Fruit fly (Drosophila melanogaster) whole organism, embryonic: ENCODE measurements around the gene Edg91.
A peak's percentile ranks its signal among the peaks of the same experiment; 100 is the strongest.

Experiments used
- Antp ChIP-seq: fragments of 200-800 bp; sonication (Bioruptor generic); optimal IDR thresholded peaks from 3 replicates; lab custom pipeline; 2016; ENCODE audit warnings: missing biosample characterization, missing genetic modification characterization
- Asciz ChIP-seq: fragments of 200-800 bp; sonication (Bioruptor generic); optimal IDR thresholded peaks from 2 replicates; lab custom pipeline; 2017; ENCODE audit warnings: missing biosample characterization, mild to moderate bottlenecking, missing genetic modification characterization, missing genetic modification reagents
- Awh ChIP-seq: fragments of 200-800 bp; sonication (Bioruptor generic); IDR thresholded peaks from 2 replicates; pipeline ENCODE4, ENCODE4 v1.3.6; 2022; ENCODE audit warnings: missing biosample characterization, missing genetic modification characterization
- CG10147 ChIP-seq: fragments of 200-800 bp; sonication (Bioruptor generic); optimal IDR thresholded peaks from 2 replicates; lab custom pipeline; 2019; ENCODE audit warnings: missing biosample characterization, mild to moderate bottlenecking, missing genetic modification characterization, moderate library complexity
- CG11504 ChIP-seq: fragments of 200-800 bp; sonication (Bioruptor generic); optimal IDR thresholded peaks from 3 replicates; lab custom pipeline; 2019; ENCODE audit warnings: missing biosample characterization, mild to moderate bottlenecking, missing genetic modification characterization, moderate library complexity
- CG11696 ChIP-seq: fragments of 200-800 bp; sonication (Bioruptor generic); IDR thresholded peaks from 2 replicates; pipeline ENCODE4 v1.3.6; 2022; ENCODE audit warnings: missing biosample characterization, missing genetic modification characterization
- CG14050 ChIP-seq: fragments of 200-800 bp; sonication (Bioruptor generic); IDR thresholded peaks from 3 replicates; pipeline ENCODE4 v1.3.6; 2022; ENCODE audit warnings: missing biosample characterization, missing genetic modification characterization
- CG15269 ChIP-seq: fragments of 200-800 bp; sonication (Bioruptor generic); optimal IDR thresholded peaks from 2 replicates; lab custom pipeline; 2018; ENCODE audit warnings: missing biosample characterization, mild to moderate bottlenecking, missing genetic modification characterization, moderate library complexity
- CG1603 ChIP-seq: fragments of 200-800 bp; sonication (Bioruptor generic); optimal IDR thresholded peaks from 2 replicates; lab custom pipeline; 2019; ENCODE audit warnings: missing biosample characterization, mild to moderate bottlenecking, missing genetic modification characterization, moderate library complexity
- CG16813 ChIP-seq: fragments of 200-800 bp; sonication (Bioruptor generic); IDR thresholded peaks from 3 replicates; pipeline ENCODE4 v1.3.6; 2022; ENCODE audit warnings: missing biosample characterization, missing genetic modification characterization; ENCODE audit not compliant: partially characterized antibody
- CG18764 ChIP-seq: fragments of 200-800 bp; sonication (Bioruptor generic); optimal IDR thresholded peaks from 3 replicates; lab custom pipeline; 2016; ENCODE audit warnings: missing biosample characterization, missing genetic modification characterization
- CG2199 ChIP-seq: fragments of 200-800 bp; sonication (Bioruptor generic); IDR thresholded peaks from 3 replicates; pipeline ENCODE4 v1.3.6; 2022; ENCODE audit warnings: missing biosample characterization, missing genetic modification characterization
- CG2678 ChIP-seq: fragments of 200-800 bp; sonication (Bioruptor generic); optimal IDR thresholded peaks from 3 replicates; lab custom pipeline; 2019; ENCODE audit warnings: missing biosample characterization, mild to moderate bottlenecking, missing genetic modification characterization, moderate library complexity
- CG34224 ChIP-seq: fragments of 200-800 bp; sonication (Bioruptor generic); IDR thresholded peaks from 3 replicates; pipeline ENCODE4 v1.3.6; 2022; ENCODE audit warnings: missing biosample characterization, missing genetic modification characterization; ENCODE audit not compliant: partially characterized antibody
- CG4617 ChIP-seq: fragments of 200-800 bp; sonication (Bioruptor generic); optimal IDR thresholded peaks from 3 replicates; lab custom pipeline; 2016; ENCODE audit warnings: missing biosample characterization, missing genetic modification characterization, borderline replicate concordance
- CG6854 ChIP-seq: fragments of 200-800 bp; sonication (Bioruptor generic); optimal IDR thresholded peaks from 3 replicates; lab custom pipeline; 2017; ENCODE audit warnings: missing biosample characterization, mild to moderate bottlenecking, missing genetic modification characterization
- CG8765 ChIP-seq: fragments of 200-800 bp; sonication (Bioruptor generic); IDR thresholded peaks from 2 replicates; pipeline ENCODE4 v1.3.6; 2022; ENCODE audit warnings: missing biosample characterization, missing genetic modification characterization
- CG9876 ChIP-seq: fragments of 200-800 bp; sonication (Bioruptor generic); optimal IDR thresholded peaks from 2 replicates; lab custom pipeline; 2016; ENCODE audit warnings: missing biosample characterization, missing genetic modification characterization
- CTCF ChIP-seq: fragments of 200-800 bp; sonication (Bioruptor generic); optimal IDR thresholded peaks from 2 replicates; lab custom pipeline; 2017; ENCODE audit warnings: missing biosample characterization, mild to moderate bottlenecking, missing genetic modification characterization, moderate library complexity
- Chrac-16 ChIP-seq: fragments of 200-800 bp; sonication (Bioruptor generic); optimal IDR thresholded peaks from 3 replicates; lab custom pipeline; 2016; ENCODE audit warnings: missing biosample characterization, missing genetic modification characterization
- GATAe ChIP-seq: fragments of 200-800 bp; sonication (Bioruptor generic); conservative IDR thresholded peaks from 2 replicates; pipeline ENCODE4 v1.3.6; 2022; ENCODE audit warnings: missing biosample characterization, missing genetic modification characterization
- H2.0 ChIP-seq: fragments of 200-800 bp; sonication (Bioruptor generic); IDR thresholded peaks from 2 replicates; pipeline ENCODE4 v1.3.6; 2022; ENCODE audit warnings: missing biosample characterization, missing genetic modification characterization
- Pdp1 ChIP-seq, 2 experiments: fragments of 200-800 bp; sonication (Bioruptor generic); optimal IDR thresholded peaks; 3 replicates each; lab custom pipeline; 2016; ENCODE audit warnings: missing biosample characterization in 2 of 2, missing genetic modification characterization in 2 of 2, mild to moderate bottlenecking in 1 of 2, moderate library complexity in 1 of 2
- Rx ChIP-seq: fragments of 200-800 bp; sonication (Bioruptor generic); IDR thresholded peaks from 2 replicates; pipeline ENCODE4 v1.3.6; 2022; ENCODE audit warnings: missing biosample characterization, missing genetic modification characterization
- Side ChIP-seq: fragments of 200-800 bp; sonication (Bioruptor generic); optimal IDR thresholded peaks from 2 replicates; lab custom pipeline; 2016; ENCODE audit warnings: missing biosample characterization, missing genetic modification characterization
- Sry-δ ChIP-seq: fragments of 200-800 bp; sonication (Bioruptor generic); optimal IDR thresholded peaks from 2 replicates; lab custom pipeline; 2016; ENCODE audit warnings: missing biosample characterization, missing genetic modification characterization
- ara ChIP-seq: fragments of 200-800 bp; sonication (Bioruptor generic); IDR thresholded peaks from 2 replicates; pipeline ENCODE4 v1.3.6; 2022; ENCODE audit warnings: missing biosample characterization, missing genetic modification characterization
- bowl ChIP-seq: fragments of 200-800 bp; sonication (Bioruptor generic); IDR thresholded peaks from 2 replicates; pipeline ENCODE4 v1.3.6; 2022; ENCODE audit warnings: missing biosample characterization, missing genetic modification characterization
- bsh ChIP-seq, 2 experiments: fragments of 200-800 bp; sonication (Bioruptor generic); optimal IDR thresholded peaks; 2 replicates each; lab custom pipeline; 2017 to 2018; ENCODE audit warnings: mild to moderate bottlenecking in 2 of 2, missing biosample characterization in 2 of 2, missing genetic modification characterization in 2 of 2, moderate library complexity in 1 of 2
- cas ChIP-seq: fragments of 200-800 bp; sonication (Bioruptor generic); IDR thresholded peaks from 2 replicates; pipeline ENCODE4 v1.3.6; 2022; ENCODE audit warnings: missing biosample characterization, missing genetic modification characterization
- chinmo ChIP-seq: fragments of 200-800 bp; sonication (Bioruptor generic); IDR thresholded peaks from 4 replicates; pipeline ENCODE4 v1.3.6; 2022; ENCODE audit warnings: missing biosample characterization, missing genetic modification characterization; ENCODE audit not compliant: partially characterized antibody
- chn ChIP-seq: fragments of 200-800 bp; sonication (Bioruptor generic); optimal IDR thresholded peaks from 2 replicates; lab custom pipeline; 2016; ENCODE audit warnings: missing biosample characterization, missing genetic modification characterization
- danr ChIP-seq: fragments of 200-800 bp; sonication (Bioruptor generic); IDR thresholded peaks from 2 replicates; pipeline ENCODE4 v1.3.6; 2022; ENCODE audit warnings: missing biosample characterization, missing genetic modification characterization
- en ChIP-seq: fragments of 200-800 bp; sonication (Bioruptor generic); optimal IDR thresholded peaks from 2 replicates; lab custom pipeline; 2016; ENCODE audit warnings: missing biosample characterization, missing genetic modification characterization
- eve ChIP-seq, 2 experiments: fragments of >200 bp; optimal IDR thresholded peaks; 2 replicates each; lab custom pipeline; 2017; ENCODE audit warnings: missing biosample characterization in 2 of 2, missing genetic modification characterization in 2 of 2
- ftz-f1 ChIP-seq: fragments of 200-800 bp; sonication (Bioruptor generic); optimal IDR thresholded peaks from 2 replicates; lab custom pipeline; 2016; ENCODE audit warnings: missing biosample characterization, missing genetic modification characterization
- gt ChIP-seq: fragments of 200-800 bp; sonication (Bioruptor generic); IDR thresholded peaks from 2 replicates; pipeline ENCODE4 v1.3.6; 2022; ENCODE audit warnings: missing biosample characterization, missing genetic modification characterization
- klu ChIP-seq: fragments of 200-800 bp; sonication (Bioruptor generic); IDR thresholded peaks from 2 replicates; pipeline ENCODE4 v1.3.6; 2022; ENCODE audit warnings: missing biosample characterization, missing genetic modification characterization
- lov ChIP-seq, 2 experiments: fragments of 200-800 bp in 1 of 2; fragments of >200 bp in 1 of 2; sonication (Bioruptor generic) in 1 of 2; IDR thresholded peaks in 1 of 2; optimal IDR thresholded peaks in 1 of 2; 2 replicates in 1 of 2; 3 replicates in 1 of 2; pipeline versions ENCODE4 v1.3.6 to Lab custom; 2017 to 2022; ENCODE audit warnings: missing biosample characterization in 1 of 2, missing genetic modification characterization in 1 of 2
- nom ChIP-seq: fragments of 200-800 bp; sonication (Bioruptor generic); optimal IDR thresholded peaks from 2 replicates; lab custom pipeline; 2017; ENCODE audit warnings: missing biosample characterization, missing genetic modification characterization, mild to moderate bottlenecking, moderate library complexity, missing genetic modification reagents
- oc ChIP-seq: fragments of 200-800 bp; sonication (Bioruptor generic); optimal IDR thresholded peaks from 2 replicates; lab custom pipeline; 2018; ENCODE audit warnings: missing biosample characterization, mild to moderate bottlenecking, missing genetic modification characterization, moderate library complexity
- pan ChIP-seq, 4 experiments: fragments of >200 bp in 3 of 4; fragments of 200-800 bp in 1 of 4; sonication (Bioruptor generic) in 1 of 4; optimal IDR thresholded peaks in 3 of 4; IDR thresholded peaks in 1 of 4; 2 replicates each; pipeline versions ENCODE4 v1.3.6 to Lab custom; 2017 to 2022; ENCODE audit warnings: missing biosample characterization in 2 of 4, missing genetic modification characterization in 2 of 4, mixed read lengths in 1 of 4
- slou ChIP-seq: fragments of 200-800 bp; sonication (Bioruptor generic); optimal IDR thresholded peaks from 3 replicates; lab custom pipeline; 2016; ENCODE audit warnings: missing biosample characterization, missing genetic modification characterization
- so ChIP-seq: fragments of 200-800 bp; sonication (Bioruptor generic); IDR thresholded peaks from 3 replicates; pipeline ENCODE4 v1.3.6; 2022; ENCODE audit warnings: missing biosample characterization, missing genetic modification characterization
- ssp ChIP-seq: fragments of 200-800 bp; sonication (Bioruptor generic); IDR thresholded peaks from 2 replicates; pipeline ENCODE4 v1.3.6; 2022; ENCODE audit warnings: missing biosample characterization, missing genetic modification characterization
- stwl ChIP-seq: fragments of 200-800 bp; sonication (Bioruptor generic); optimal IDR thresholded peaks from 3 replicates; lab custom pipeline; 2018; ENCODE audit warnings: missing biosample characterization, mild to moderate bottlenecking, missing genetic modification characterization, moderate library complexity
- ttk ChIP-seq: fragments of 200-800 bp; sonication (Bioruptor generic); IDR thresholded peaks from 2 replicates; pipeline ENCODE4 v2.1.2; 2022; ENCODE audit warnings: missing biosample characterization, missing genetic modification characterization
- tx ChIP-seq: fragments of 200-800 bp; sonication (Bioruptor generic); optimal IDR thresholded peaks from 2 replicates; lab custom pipeline; 2016; ENCODE audit warnings: missing biosample characterization, missing genetic modification characterization
- zfh1 ChIP-seq: fragments of 200-800 bp; sonication (Bioruptor generic); IDR thresholded peaks from 3 replicates; pipeline ENCODE4 v1.3.6; 2022; ENCODE audit warnings: missing biosample characterization, missing genetic modification characterization

The Edg91 gene

dm6 chr3R:17615076-17615475 lies 3.8 kb upstream of the Edg91 start (continued):
- peak in 1 of 2 experiments; percentile 52 for TF ChIP-seq eve (GFP tag; optimal IDR thresholded peaks at IDR 0.05; lab: Kevin White, UChicago)
- no peak for TF ChIP-seq CG10147 (GFP tag; lab: Kevin White, UChicago)
- TF ChIP-seq CG11504 = no peak
- TF ChIP-seq ara (GFP tag; lab: Robert Waterston, UW) = no peak
- TF ChIP-seq CG18764 (GFP tag; lab: Kevin White, UChicago) = no peak
- no peak for TF ChIP-seq gt (GFP tag; lab: Robert Waterston, UW)
- no peak for TF ChIP-seq Rx (GFP tag; lab: Robert Waterston, UW)
- TF ChIP-seq stwl (tag; lab: Kevin White, UChicago) = peak; percentile 21
- TF ChIP-seq CTCF (GFP tag; lab: Kevin White, UChicago) = peak; percentile 59
- TF ChIP-seq CG4617 = no peak
- TF ChIP-seq lov (optimal IDR thresholded peaks at IDR 0.05; lab: Kevin White, UChicago) = no peak
- no peak for TF ChIP-seq lov (GFP tag; IDR thresholded peaks at IDR 0.05; lab: Robert Waterston, UW)
- TF ChIP-seq Antp (GFP tag; lab: Kevin White, UChicago) = no peak
- TF ChIP-seq H2.0 (GFP tag; lab: Robert Waterston, UW) = no peak
- TF ChIP-seq en (GFP tag; lab: Kevin White, UChicago) = no peak
- TF ChIP-seq CG2199 (GFP tag; lab: Robert Waterston, UW) = 0 out of 3 replicates have a peak, but pooled peaks have one; percentile 16
- no peak for TF ChIP-seq CG14050 (GFP tag; lab: Robert Waterston, UW)
- TF ChIP-seq GATAe (GFP tag; lab: Robert Waterston, UW) = no peak
- TF ChIP-seq CG8765 (GFP tag; lab: Robert Waterston, UW) = no peak
- TF ChIP-seq CG16813 (GFP tag; lab: Robert Waterston, UW) = no peak
- no peak for TF ChIP-seq ssp (GFP tag; lab: Robert Waterston, UW)

dm6 chr3R:17613549-17613948 lies 2.2 kb upstream of the Edg91 start, which contains the start of gene CG14327:
Gene CG14327, plus strand, starts transcription at chr3R:17613709.
- no peak for TF ChIP-seq tx (GFP tag; lab: Kevin White, UChicago)
- no peak for TF ChIP-seq chn (GFP tag; lab: Kevin White, UChicago)
- no peak for TF ChIP-seq CG11696 (GFP tag; lab: Robert Waterston, UW)
- TF ChIP-seq Pdp1 (GFP tag; optimal IDR thresholded peaks at IDR 0.05; lab: Kevin White, UChicago) = peak in 1 of 2 experiments; percentile 79
- peak; percentile 32 for TF ChIP-seq oc (tag; lab: Kevin White, UChicago)
- 0 out of 4 replicates have a peak, but pooled peaks have one; percentile 38 for TF ChIP-seq chinmo (GFP tag; lab: Robert Waterston, UW)
- no peak for TF ChIP-seq bowl (GFP tag; lab: Robert Waterston, UW)
- TF ChIP-seq danr (GFP tag; lab: Robert Waterston, UW) = no peak
- no peak for TF ChIP-seq cas (GFP tag; lab: Robert Waterston, UW)
- 0 out of 3 replicates have a peak, but pooled peaks have one; percentile 25 for TF ChIP-seq so (GFP tag; lab: Robert Waterston, UW)
- no peak for TF ChIP-seq CG9876
- peak; percentile 47 for TF ChIP-seq nom (GFP tag; lab: Kevin White, UChicago)
- TF ChIP-seq bsh (GFP tag; optimal IDR thresholded peaks at IDR 0.05; lab: Kevin White, UChicago) = no peak
- TF ChIP-seq Awh (GFP tag; lab: Robert Waterston, UW) = 0 out of 2 replicates have a peak, but pooled peaks have one; percentile 37
- TF ChIP-seq slou (GFP tag; lab: Kevin White, UChicago) = no peak
- TF ChIP-seq, all 482 proteins: peak for 6

DNA sequence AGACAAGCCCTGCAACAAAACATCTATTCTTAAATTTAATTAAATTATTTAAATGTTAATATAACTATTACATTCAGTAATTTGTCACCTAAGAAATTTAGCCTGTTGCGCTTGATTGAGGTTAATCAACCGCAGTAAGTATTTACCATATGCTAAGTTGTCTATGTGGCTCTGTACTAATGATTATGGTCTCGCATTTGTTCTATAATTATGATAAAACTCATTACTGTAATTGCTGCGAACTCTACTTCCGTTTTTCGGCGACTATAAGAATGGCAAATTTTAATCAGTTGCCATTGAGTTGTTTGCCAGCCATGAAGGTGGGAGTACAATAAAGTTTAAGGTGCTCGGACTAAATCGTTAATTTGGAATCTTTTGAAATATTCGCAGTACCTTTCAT lies 1.3 kb upstream of the Edg91 start, which contains the start of gene CG34281:
TSS of gene CG34281 (plus strand) at position 301 of the 400 bp plus-strand sequence.
- TF ChIP-seq CG34224 (GFP tag; lab: Robert Waterston, UW) (no peak), ftz-f1 (GFP tag; lab: Kevin White, UChicago) (no peak), zfh1 (GFP tag; lab: Robert Waterston, UW) (no peak), Asciz (GFP tag; lab: Kevin White, UChicago) (no peak), ttk (GFP tag; lab: Robert Waterston, UW) (no peak), Sry-δ (GFP tag; lab: Kevin White, UChicago) (no peak), CG2678 (tag; lab: Kevin White, UChicago) (no peak), Chrac-16 (GFP tag; lab: Kevin White, UChicago) (no peak), Side (GFP tag; lab: Kevin White, UChicago) (no peak), CG6854 (GFP tag; lab: Kevin White, UChicago) (no peak), CG1603 (tag; lab: Kevin White, UChicago) (no peak), CG15269 (tag; lab: Kevin White, UChicago) (no peak), pan (optimal IDR thresholded peaks at IDR 0.05; lab: Kevin White, UChicago) (no peak), pan (GFP tag; optimal IDR thresholded peaks at IDR 0.05 in 1 of 2, IDR thresholded peaks at IDR 0.05 in 1 of 2) (no peak), klu (GFP tag; lab: Robert Waterston, UW) (no peak)
